Fruit fly (Drosophila melanogaster): ENCODE data around the gene CG12105.

Gene CG12105

dm6 chr3L:1629064-1629777 lies 13.6 kb upstream of the CG12105 start, which contains the start of gene GC (continued):
- no peak for TF ChIP-seq hbn (GFP tag; IDR thresholded peaks at IDR 0.05; ENCODE audit: partially characterized antibody)
- TF ChIP-seq CG9215 (GFP tag; IDR thresholded peaks at IDR 0.05): no peak
- no peak for TF ChIP-seq vfl (GFP tag; optimal IDR thresholded peaks at IDR 0.05)
- TF ChIP-seq Mes4 (GFP tag; optimal IDR thresholded peaks at IDR 0.05): no peak
- no peak for TF ChIP-seq CG3281 (GFP tag; optimal IDR thresholded peaks at IDR 0.05)
- no peak for TF ChIP-seq fru (optimal IDR thresholded peaks at IDR 0.05)
- TF ChIP-seq btn (GFP tag; optimal IDR thresholded peaks at IDR 0.05): no peak
- TF ChIP-seq CG13123 (GFP tag; optimal IDR thresholded peaks at IDR 0.05): no peak
- no peak for TF ChIP-seq Myb (GFP tag; optimal IDR thresholded peaks at IDR 0.05)
- TF ChIP-seq Dll (GFP tag; IDR thresholded peaks at IDR 0.05; ENCODE audit: partially characterized antibody): no peak
- TF ChIP-seq Dbx (GFP tag; IDR thresholded peaks at IDR 0.05): no peak
- peak; percentile 16 for TF ChIP-seq pho (GFP tag; optimal IDR thresholded peaks at IDR 0.05)
- no peak for TF ChIP-seq Trl (optimal IDR thresholded peaks at IDR 0.05)
- TF ChIP-seq Trl (GFP tag; optimal IDR thresholded peaks at IDR 0.05): no peak
- TF ChIP-seq CTCF (GFP tag; optimal IDR thresholded peaks at IDR 0.05): no peak
- no peak for TF ChIP-seq Lim3 (GFP tag; IDR thresholded peaks at IDR 0.05)
- TF ChIP-seq CG18011 (GFP tag; optimal IDR thresholded peaks at IDR 0.05): no peak
- TF ChIP-seq ind (GFP tag; optimal IDR thresholded peaks at IDR 0.05): no peak
- TF ChIP-seq Hmx (GFP tag; optimal IDR thresholded peaks at IDR 0.05): no peak
- no peak for TF ChIP-seq CG8290 (GFP tag; optimal IDR thresholded peaks at IDR 0.05)
- no peak for TF ChIP-seq CG8290 (tag; optimal IDR thresholded peaks at IDR 0.05)
- peak; percentile 42; the same call in 1 of the 2 replicates for TF ChIP-seq Ptx1 (GFP tag; IDR thresholded peaks at IDR 0.05)
- peak; percentile 30; the same call in 1 of the 2 replicates for TF ChIP-seq sisA (GFP tag; IDR thresholded peaks at IDR 0.05)
- TF ChIP-seq CG15514 (GFP tag; optimal IDR thresholded peaks at IDR 0.05): peak; percentile 5
- TF ChIP-seq lola (GFP tag; optimal IDR thresholded peaks at IDR 0.05): no peak
- TF ChIP-seq MBD-R2 (GFP tag; IDR thresholded peaks at IDR 0.05): no peak
- TF ChIP-seq E2f1 (GFP tag; IDR thresholded peaks at IDR 0.05): no peak
- no peak for TF ChIP-seq CG33213 (GFP tag; optimal IDR thresholded peaks at IDR 0.05)
- TF ChIP-seq eve (GFP tag; optimal IDR thresholded peaks at IDR 0.05): no peak
- peak; percentile 53 for TF ChIP-seq CG9932 (GFP tag; IDR thresholded peaks at IDR 0.05)
- no peak for TF ChIP-seq CG31365 (tag; optimal IDR thresholded peaks at IDR 0.05)
- TF ChIP-seq Ada2b (GFP tag; IDR thresholded peaks at IDR 0.05): no peak
- no peak for TF ChIP-seq Ravus (GFP tag; IDR thresholded peaks at IDR 0.05)
- peak; percentile 15 for TF ChIP-seq CG30403 (GFP tag; optimal IDR thresholded peaks at IDR 0.05)
- no peak for TF ChIP-seq nerfin-2 (GFP tag; IDR thresholded peaks at IDR 0.05; ENCODE audit: partially characterized antibody)
- TF ChIP-seq bbx (GFP tag; IDR thresholded peaks at IDR 0.05; ENCODE audit: partially characterized antibody): no peak
- TF ChIP-seq tna (GFP tag; IDR thresholded peaks at IDR 0.05; ENCODE audit: partially characterized antibody): no peak
- no peak for TF ChIP-seq p53 (GFP tag; optimal IDR thresholded peaks at IDR 0.05)
- TF ChIP-seq chinmo (GFP tag; IDR thresholded peaks at IDR 0.05; ENCODE audit: partially characterized antibody): no peak
- peak; percentile 75 for TF ChIP-seq row (GFP tag; IDR thresholded peaks at IDR 0.05)
- no peak for TF ChIP-seq Rx (GFP tag; IDR thresholded peaks at IDR 0.05)
- TF ChIP-seq D19B (GFP tag; optimal IDR thresholded peaks at IDR 0.05): peak; percentile 60
- peak; percentile 37; the same call in 1 of the 2 replicates for TF ChIP-seq CG16779 (GFP tag; IDR thresholded peaks at IDR 0.05)
- TF ChIP-seq CG7839 (tag; optimal IDR thresholded peaks at IDR 0.05): no peak
- TF ChIP-seq B-H2 (GFP tag; optimal IDR thresholded peaks at IDR 0.05): no peak
- TF ChIP-seq CG8478 (optimal IDR thresholded peaks at IDR 0.05): no peak
- TF ChIP-seq tll (GFP tag; optimal IDR thresholded peaks at IDR 0.05): no peak
- TF ChIP-seq CG10321 (GFP tag; IDR thresholded peaks at IDR 0.05): no peak
- TF ChIP-seq CG6813 (GFP tag; optimal IDR thresholded peaks at IDR 0.05): no peak
- no peak for TF ChIP-seq CG1832 (GFP tag; optimal IDR thresholded peaks at IDR 0.05)
- no peak for TF ChIP-seq gcm (GFP tag; optimal IDR thresholded peaks at IDR 0.05)
- no peak for TF ChIP-seq Ets65A (GFP tag)
